Worm (Caenorhabditis elegans): Measurements from ENCODE around the gene AH6.3.

ce11 chrII:9481427-9481826 lies 37.4 kb upstream of the AH6.3 start:
- TF ChIP-seq unc-39 (tag; optimal IDR thresholded peaks at IDR 0.05) (no peak), unc-62 (GFP tag; optimal IDR thresholded peaks at IDR 0.05 in 1 of 2) (no peak), unc-62 (tag; optimal IDR thresholded peaks at IDR 0.05) (no peak), ztf-11 (tag; optimal IDR thresholded peaks at IDR 0.05) (no peak), fkh-10 (GFP tag; optimal IDR thresholded peaks at IDR 0.05) (no peak)

All from whole organism, L4 larva.